Fruit fly (Drosophila melanogaster) whole organism, embryonic: ENCODE measurements around the gene Smox.
A peak's percentile ranks its signal among the peaks of the same experiment; 100 is the strongest.

Experiments
- Atf3 ChIP-seq: fragments of 200-800 bp; sonication (Bioruptor generic); optimal IDR thresholded peaks from 3 replicates; lab custom pipeline; 2016; ENCODE audit warnings: missing biosample characterization, missing genetic modification characterization
- CG11247 ChIP-seq: fragments of 200-800 bp; sonication (Bioruptor generic); IDR thresholded peaks from 2 replicates; pipeline ENCODE4 v1.3.6; 2022; ENCODE audit warnings: missing biosample characterization, missing genetic modification characterization
- CG12659 ChIP-seq: fragments of 200-800 bp; sonication (Bioruptor generic); optimal IDR thresholded peaks from 3 replicates; lab custom pipeline; 2017; ENCODE audit warnings: mild to moderate bottlenecking, missing biosample characterization, missing genetic modification reagents, missing genetic modification characterization
- CG13123 ChIP-seq: fragments of 200-800 bp; sonication (Bioruptor generic); optimal IDR thresholded peaks from 2 replicates; lab custom pipeline; 2016; ENCODE audit warnings: missing biosample characterization, missing genetic modification characterization
- CG15479 ChIP-seq: fragments of 200-800 bp; sonication (Bioruptor generic); optimal IDR thresholded peaks from 3 replicates; lab custom pipeline; 2019; ENCODE audit warnings: missing biosample characterization, mild to moderate bottlenecking, missing genetic modification characterization, moderate library complexity
- CG16813 ChIP-seq: fragments of 200-800 bp; sonication (Bioruptor generic); IDR thresholded peaks from 3 replicates; pipeline ENCODE4 v1.3.6; 2022; ENCODE audit warnings: missing biosample characterization, missing genetic modification characterization; ENCODE audit not compliant: partially characterized antibody
- CG17568 ChIP-seq: fragments of 200-800 bp; sonication (Bioruptor generic); optimal IDR thresholded peaks from 2 replicates; lab custom pipeline; 2018; ENCODE audit warnings: missing biosample characterization, mild to moderate bottlenecking, missing genetic modification characterization, moderate library complexity
- CG18619 ChIP-seq: fragments of 200-800 bp; sonication (Bioruptor generic); optimal IDR thresholded peaks from 3 replicates; lab custom pipeline; 2017; ENCODE audit warnings: missing biosample characterization, mild to moderate bottlenecking, missing genetic modification characterization
- CG18764 ChIP-seq: fragments of 200-800 bp; sonication (Bioruptor generic); optimal IDR thresholded peaks from 3 replicates; lab custom pipeline; 2016; ENCODE audit warnings: missing biosample characterization, missing genetic modification characterization
- CG3407 ChIP-seq: fragments of 200-800 bp; sonication (Bioruptor generic); optimal IDR thresholded peaks from 2 replicates; lab custom pipeline; 2018; ENCODE audit warnings: missing biosample characterization, mild to moderate bottlenecking, missing genetic modification characterization
- CG3847 ChIP-seq: fragments of 200-800 bp; sonication (Bioruptor generic); IDR thresholded peaks from 2 replicates; pipeline ENCODE4 v1.3.6; 2022; ENCODE audit warnings: missing biosample characterization, missing genetic modification characterization
- CG4424 ChIP-seq: fragments of 200-800 bp; sonication (Bioruptor generic); optimal IDR thresholded peaks from 3 replicates; lab custom pipeline; 2016; ENCODE audit warnings: missing biosample characterization, missing genetic modification characterization
- CG6689 ChIP-seq: fragments of 200-800 bp; sonication (Bioruptor generic); IDR thresholded peaks from 2 replicates; pipeline ENCODE4 v1.3.6; 2022; ENCODE audit warnings: missing biosample characterization, missing genetic modification characterization
- CG9215 ChIP-seq: fragments of 200-800 bp; sonication (Bioruptor generic); IDR thresholded peaks from 2 replicates; pipeline ENCODE4 v1.3.6; 2022; ENCODE audit warnings: missing biosample characterization, missing genetic modification characterization
- CG9437 ChIP-seq: fragments of 200-800 bp; sonication (Bioruptor generic); optimal IDR thresholded peaks from 2 replicates; lab custom pipeline; 2018; ENCODE audit warnings: missing biosample characterization, mild to moderate bottlenecking, missing genetic modification characterization
- CG9876 ChIP-seq: fragments of 200-800 bp; sonication (Bioruptor generic); optimal IDR thresholded peaks from 2 replicates; lab custom pipeline; 2016; ENCODE audit warnings: missing biosample characterization, missing genetic modification characterization
- Camta ChIP-seq: fragments of 200-800 bp; sonication (Bioruptor generic); optimal IDR thresholded peaks from 2 replicates; lab custom pipeline; 2016; ENCODE audit warnings: missing biosample characterization, missing genetic modification characterization
- Dad ChIP-seq: fragments of 200-800 bp; sonication (Bioruptor generic); optimal IDR thresholded peaks from 3 replicates; lab custom pipeline; 2016; ENCODE audit warnings: missing biosample characterization, missing genetic modification characterization
- Deaf1 ChIP-seq: fragments of 200-800 bp; optimal IDR thresholded peaks from 3 replicates; lab custom pipeline; 2019; ENCODE audit warnings: missing biosample characterization, mild to moderate bottlenecking, missing genetic modification characterization, moderate library complexity
- Doc2 ChIP-seq: fragments of 200-800 bp; sonication (Bioruptor generic); IDR thresholded peaks from 2 replicates; pipeline ENCODE4 v1.3.6; 2022; ENCODE audit warnings: missing biosample characterization, missing genetic modification characterization
- GATAe ChIP-seq: fragments of 200-800 bp; sonication (Bioruptor generic); conservative IDR thresholded peaks from 2 replicates; pipeline ENCODE4 v1.3.6; 2022; ENCODE audit warnings: missing biosample characterization, missing genetic modification characterization
- Gug ChIP-seq: fragments of 200-800 bp; sonication (Bioruptor generic); IDR thresholded peaks from 4 replicates; pipeline ENCODE4 v1.3.6; 2022; ENCODE audit warnings: missing biosample characterization, missing genetic modification characterization
- HmgZ ChIP-seq: fragments of 200-800 bp; sonication (Bioruptor generic); optimal IDR thresholded peaks from 2 replicates; lab custom pipeline; 2018; ENCODE audit warnings: missing biosample characterization, mild to moderate bottlenecking, missing genetic modification characterization
- Trl ChIP-seq, 3 experiments: fragments of >200 bp in 2 of 3; fragments of 200-800 bp in 1 of 3; sonication (Bioruptor generic) in 1 of 3; optimal IDR thresholded peaks; 2 replicates in 1 of 3; 3 replicates in 2 of 3; lab custom pipeline; 2016 to 2017; ENCODE audit warnings: missing biosample characterization in 1 of 3, missing genetic modification characterization in 1 of 3
- al ChIP-seq: fragments of 200-800 bp; sonication (Bioruptor generic); IDR thresholded peaks from 2 replicates; pipeline ENCODE4 v1.3.6; 2022; ENCODE audit warnings: missing biosample characterization, missing genetic modification characterization
- cas ChIP-seq: fragments of 200-800 bp; sonication (Bioruptor generic); IDR thresholded peaks from 2 replicates; pipeline ENCODE4 v1.3.6; 2022; ENCODE audit warnings: missing biosample characterization, missing genetic modification characterization
- chn ChIP-seq: fragments of 200-800 bp; sonication (Bioruptor generic); optimal IDR thresholded peaks from 2 replicates; lab custom pipeline; 2016; ENCODE audit warnings: missing biosample characterization, missing genetic modification characterization
- corto ChIP-seq: fragments of 200-800 bp; sonication (Bioruptor generic); optimal IDR thresholded peaks from 2 replicates; lab custom pipeline; 2016; ENCODE audit warnings: missing biosample characterization, mild to moderate bottlenecking, missing genetic modification characterization, moderate library complexity
- croc ChIP-seq: fragments of 200-800 bp; sonication (Bioruptor generic); conservative IDR thresholded peaks from 3 replicates; pipeline ENCODE4 v1.3.6; 2022; ENCODE audit warnings: missing biosample characterization, missing genetic modification characterization
- cwo ChIP-seq: fragments of 200-800 bp; sonication (Bioruptor generic); optimal IDR thresholded peaks from 3 replicates; lab custom pipeline; 2017; ENCODE audit warnings: missing biosample characterization, missing genetic modification characterization, mild to moderate bottlenecking, moderate library complexity, missing genetic modification reagents
- disco-r ChIP-seq: fragments of 200-800 bp; sonication (Bioruptor generic); optimal IDR thresholded peaks from 2 replicates; lab custom pipeline; 2016; ENCODE audit warnings: missing biosample characterization, missing genetic modification characterization
- dm ChIP-seq: fragments of 200-800 bp; sonication (Bioruptor generic); optimal IDR thresholded peaks from 3 replicates; lab custom pipeline; 2016; ENCODE audit warnings: missing biosample characterization, missing genetic modification characterization
- emc ChIP-seq: fragments of 200-800 bp; sonication (Bioruptor generic); optimal IDR thresholded peaks from 2 replicates; lab custom pipeline; 2016; ENCODE audit warnings: missing biosample characterization, missing genetic modification characterization
- esg ChIP-seq: fragments of 200-800 bp; sonication (Bioruptor generic); conservative IDR thresholded peaks from 2 replicates; pipeline ENCODE4 v1.3.6; 2022; ENCODE audit warnings: missing biosample characterization, missing genetic modification characterization
- fd64A ChIP-seq: fragments of 200-800 bp; sonication (Bioruptor generic); optimal IDR thresholded peaks from 3 replicates; lab custom pipeline; 2018; ENCODE audit warnings: missing biosample characterization, mild to moderate bottlenecking, missing genetic modification characterization
- gro ChIP-seq: fragments of 200-800 bp; sonication (Bioruptor generic); optimal IDR thresholded peaks from 2 replicates; lab custom pipeline; 2016; ENCODE audit warnings: missing biosample characterization, missing genetic modification characterization
- gsb ChIP-seq: fragments of 200-800 bp; sonication (Bioruptor generic); IDR thresholded peaks from 2 replicates; pipeline ENCODE4 v1.3.6; 2022; ENCODE audit warnings: missing biosample characterization, missing genetic modification characterization
- hbn ChIP-seq: fragments of 200-800 bp; sonication (Bioruptor generic); IDR thresholded peaks from 2 replicates; pipeline ENCODE4 v1.3.6; 2022; ENCODE audit warnings: missing biosample characterization, missing genetic modification characterization; ENCODE audit not compliant: partially characterized antibody
- maf-S ChIP-seq: fragments of 200-800 bp; sonication (Bioruptor generic); optimal IDR thresholded peaks from 2 replicates; lab custom pipeline; 2016; ENCODE audit warnings: missing biosample characterization, missing genetic modification characterization
- onecut ChIP-seq: fragments of 200-800 bp; sonication (Bioruptor generic); IDR thresholded peaks from 2 replicates; pipeline ENCODE4 v1.3.6; 2022; ENCODE audit warnings: missing biosample characterization, missing genetic modification characterization
- otp ChIP-seq: fragments of 200-800 bp; sonication (Bioruptor generic); IDR thresholded peaks from 3 replicates; pipeline ENCODE4, ENCODE4 v1.3.6; 2022; ENCODE audit warnings: missing biosample characterization, missing genetic modification characterization
- scrt ChIP-seq: fragments of 200-800 bp; sonication (Bioruptor generic); optimal IDR thresholded peaks from 2 replicates; lab custom pipeline; 2018; ENCODE audit warnings: missing biosample characterization, mild to moderate bottlenecking, missing genetic modification characterization, moderate library complexity
- sens ChIP-seq: fragments of 200-800 bp; sonication (Bioruptor generic); peaks from one replicate; lab custom pipeline; 2016; ENCODE audit warnings: missing biosample characterization, missing genetic modification characterization
- sima ChIP-seq: fragments of 200-800 bp; sonication (Bioruptor generic); optimal IDR thresholded peaks from 2 replicates; lab custom pipeline; 2016; ENCODE audit warnings: missing biosample characterization, missing genetic modification characterization
- so ChIP-seq: fragments of 200-800 bp; sonication (Bioruptor generic); IDR thresholded peaks from 3 replicates; pipeline ENCODE4 v1.3.6; 2022; ENCODE audit warnings: missing biosample characterization, missing genetic modification characterization
- tgo ChIP-seq: fragments of 200-800 bp; sonication (Bioruptor generic); IDR thresholded peaks from 3 replicates; pipeline ENCODE4 v1.3.6; 2022; ENCODE audit warnings: missing biosample characterization, missing genetic modification characterization
- tll ChIP-seq, 2 experiments: fragments of 200-800 bp in 1 of 2; fragments of >200 bp in 1 of 2; sonication (Bioruptor generic) in 1 of 2; optimal IDR thresholded peaks; 2 replicates each; lab custom pipeline; 2017 to 2019; ENCODE audit warnings: missing biosample characterization in 2 of 2, missing genetic modification characterization in 2 of 2, mild to moderate bottlenecking in 1 of 2, moderate library complexity in 1 of 2
- vfl ChIP-seq: fragments of 200-800 bp; sonication (Bioruptor generic); optimal IDR thresholded peaks from 2 replicates; lab custom pipeline; 2016; ENCODE audit warnings: missing biosample characterization, missing genetic modification characterization
- yki ChIP-seq: fragments of >200 bp; optimal IDR thresholded peaks from 3 replicates; lab custom pipeline; 2018
- zf30C ChIP-seq: fragments of 200-800 bp; sonication (Bioruptor generic); optimal IDR thresholded peaks from 3 replicates; lab custom pipeline; 2018; ENCODE audit warnings: missing biosample characterization, mild to moderate bottlenecking, missing genetic modification characterization

The Smox gene

dm6 chrX:8113386-8114279 is 28.4 kb downstream of the Smox start (continued):
- no peak for TF ChIP-seq corto (GFP tag; lab: Kevin White, UChicago)
- peak; percentile 42 for TF ChIP-seq esg (GFP tag; lab: Robert Waterston, UW)
- TF ChIP-seq CG9876 = no peak
- TF ChIP-seq CG9437 (GFP tag; lab: Kevin White, UChicago) = no peak
- TF ChIP-seq CG13123 = no peak
- no peak for TF ChIP-seq Dad
- TF ChIP-seq CG12659 (GFP tag; lab: Kevin White, UChicago) = peak; percentile 53
- TF ChIP-seq CG18764 (GFP tag; lab: Kevin White, UChicago) = no peak
- peak; percentile 43; the same call in 1 of the 2 replicates for TF ChIP-seq CG3847 (GFP tag; lab: Robert Waterston, UW)
- no peak for TF ChIP-seq Trl (optimal IDR thresholded peaks at IDR 0.05; lab: Kevin White, UChicago)
- peak; percentile 11 for TF ChIP-seq Trl (GFP tag; optimal IDR thresholded peaks at IDR 0.05; lab: Kevin White, UChicago)
- TF ChIP-seq gro (GFP tag; lab: Kevin White, UChicago) = peak; percentile 22
- peak; percentile 55 for TF ChIP-seq CG18619
- peak; percentile 2 for TF ChIP-seq CG17568 (GFP tag; lab: Kevin White, UChicago)
- TF ChIP-seq cwo (GFP tag; lab: Kevin White, UChicago) = peak; percentile 73
- TF ChIP-seq dm = no peak
- TF ChIP-seq CG6689 = 0 out of 2 replicates have a peak, but pooled peaks have one; percentile 18
- peak; percentile 76 for TF ChIP-seq vfl (GFP tag; lab: Kevin White, UChicago)
- TF ChIP-seq CG16813 (GFP tag; lab: Robert Waterston, UW) = no peak
- TF ChIP-seq Gug (GFP tag; lab: Robert Waterston, UW) = peak; percentile 58; the same call in 2 of the 4 replicates
- TF ChIP-seq CG9215 (GFP tag; lab: Robert Waterston, UW) = peak; percentile 47; the same call in 1 of the 2 replicates
- TF ChIP-seq chn (GFP tag; lab: Kevin White, UChicago) = peak; percentile 15
- no peak for TF ChIP-seq CG3407
- no peak for TF ChIP-seq Atf3
- peak; percentile 4 for TF ChIP-seq disco-r (GFP tag; lab: Kevin White, UChicago)
- TF ChIP-seq, all 482 proteins: peak for 222

dm6 chrX:8112715-8113114 is 29.4 kb downstream of the Smox start:
- TF ChIP-seq hbn (GFP tag; lab: Robert Waterston, UW) (no peak), CG4424 (GFP tag; lab: Kevin White, UChicago) (no peak), cas (GFP tag; lab: Robert Waterston, UW) (no peak), Deaf1 (no peak), corto (GFP tag; lab: Kevin White, UChicago) (no peak), zf30C (GFP tag; lab: Kevin White, UChicago) (no peak), tll (GFP tag; optimal IDR thresholded peaks at IDR 0.05; lab: Kevin White, UChicago) (no peak), GATAe (GFP tag; lab: Robert Waterston, UW) (peak; percentile 70), so (GFP tag; lab: Robert Waterston, UW) (no peak), Doc2 (GFP tag; lab: Robert Waterston, UW) (no peak), CG15479 (GFP tag; lab: Kevin White, UChicago) (no peak), HmgZ (tag; lab: Kevin White, UChicago) (no peak), tgo (GFP tag; lab: Robert Waterston, UW) (peak; percentile 38; the same call in 1 of the 3 replicates), croc (GFP tag; lab: Robert Waterston, UW) (no peak), dm (no peak), sens (GFP tag; lab: Kevin White, UChicago) (peak; percentile 47), al (GFP tag; lab: Robert Waterston, UW) (peak; percentile 47), fd64A (GFP tag; lab: Kevin White, UChicago) (no peak), Camta (no peak), emc (GFP tag; lab: Kevin White, UChicago) (no peak), otp (GFP tag; lab: Robert Waterston, UW) (no peak), sima (GFP tag; lab: Kevin White, UChicago) (no peak), gsb (GFP tag; lab: Robert Waterston, UW) (0 out of 2 replicates have a peak, but pooled peaks have one; percentile 39), yki (lab: Kevin White, UChicago) (no peak), scrt (no peak), onecut (GFP tag; lab: Robert Waterston, UW) (no peak), maf-S (GFP tag; lab: Kevin White, UChicago) (no peak), CG11247 (GFP tag; lab: Robert Waterston, UW) (no peak)
